Worm (Caenorhabditis elegans) whole organism, young adult: ENCODE measurements around the gene jkk-1.

ENCODE experiments used
- B0336.3 ChIP-seq: fragments of 200-800 bp; sonication (Bioruptor generic); IDR thresholded peaks from 2 replicates; pipeline ENCODE4 v1.3.6; 2022; ENCODE audit warnings: missing genetic modification characterization, missing compliant biosample characterization
- D2030.7 ChIP-seq: fragments of 200-800 bp; sonication (Bioruptor generic); IDR thresholded peaks from 2 replicates; pipeline ENCODE4 v1.3.6; 2022; ENCODE audit warnings: missing genetic modification reagents, missing genetic modification characterization, missing compliant biosample characterization
- F10E7.11 ChIP-seq: sonication (generic microtip); optimal IDR thresholded peaks from 2 replicates; lab custom pipeline; 2017; ENCODE audit warnings: mild to moderate bottlenecking, missing genetic modification characterization, moderate library complexity, missing compliant biosample characterization
- F23B12.7 ChIP-seq: sonication (generic microtip); optimal IDR thresholded peaks from 2 replicates; lab custom pipeline; 2017; ENCODE audit warnings: missing genetic modification characterization, mild to moderate bottlenecking, missing compliant biosample characterization, antibody characterized with exemption, moderate library complexity; ENCODE audit not compliant: insufficient read depth
- F57A8.1 ChIP-seq: fragments of 200-800 bp; sonication (Bioruptor generic); optimal IDR thresholded peaks from 2 replicates; lab custom pipeline; 2018; ENCODE audit warnings: mild to moderate bottlenecking, missing genetic modification characterization, moderate library complexity, missing compliant biosample characterization
- K11D2.4 ChIP-seq: fragments of 200-800 bp; sonication (Bioruptor generic); IDR thresholded peaks from 2 replicates; pipeline ENCODE4 v1.3.6; 2022; ENCODE audit warnings: missing genetic modification reagents, missing genetic modification characterization, missing compliant biosample characterization
- K12H6.12 ChIP-seq: fragments of 200-800 bp; sonication (Bioruptor generic); optimal IDR thresholded peaks from 2 replicates; lab custom pipeline; 2018; ENCODE audit warnings: mild to moderate bottlenecking, missing genetic modification characterization, missing compliant biosample characterization
- Y53G8AR.9 ChIP-seq: fragments of 200-800 bp; sonication (Bioruptor generic); conservative IDR thresholded peaks from 2 replicates; pipeline ENCODE4 v1.3.6; 2022; ENCODE audit warnings: missing genetic modification reagents, missing genetic modification characterization, missing compliant biosample characterization
- ama-1 ChIP-seq, 3 experiments: fragments of 150-350 bp in 1 of 3; sonication (generic microtip) in 2 of 3; optimal IDR thresholded peaks; 2 replicates each; lab custom pipeline; 2014 to 2018; ENCODE audit warnings: missing biosample characterization in 2 of 3, missing genetic modification characterization in 2 of 3, missing genetic modification reagents in 2 of 3
- aptf-3 ChIP-seq: fragments of 200-800 bp; sonication (Bioruptor generic); IDR thresholded peaks from 2 replicates; pipeline ENCODE4 v1.3.6; 2022; ENCODE audit warnings: missing genetic modification characterization, missing compliant biosample characterization
- atf-7 ChIP-seq: sonication (generic microtip); optimal IDR thresholded peaks from 2 replicates; lab custom pipeline; 2017; ENCODE audit warnings: mild to moderate bottlenecking, missing genetic modification characterization, missing compliant biosample characterization
- attf-5 ChIP-seq: fragments of 200-800 bp; sonication (Bioruptor generic); optimal IDR thresholded peaks from 2 replicates; lab custom pipeline; 2018; ENCODE audit warnings: mild to moderate bottlenecking, missing genetic modification characterization, missing compliant biosample characterization
- bed-1 ChIP-seq: fragments of 200-800 bp; sonication (Bioruptor generic); IDR thresholded peaks from 2 replicates; pipeline ENCODE4 v1.3.6; 2022; ENCODE audit warnings: missing genetic modification reagents, missing genetic modification characterization, missing compliant biosample characterization
- bed-2 ChIP-seq: fragments of 200-800 bp; sonication (Bioruptor generic); IDR thresholded peaks from 2 replicates; pipeline ENCODE4 v1.3.6; 2022; ENCODE audit warnings: missing genetic modification reagents, missing genetic modification characterization, missing compliant biosample characterization
- ceh-100 ChIP-seq: fragments of 200-800 bp; sonication (Bioruptor generic); IDR thresholded peaks from 2 replicates; pipeline ENCODE4 v1.3.6; 2022; ENCODE audit warnings: missing genetic modification reagents, missing genetic modification characterization, missing compliant biosample characterization
- ceh-79 ChIP-seq: sonication (generic microtip); optimal IDR thresholded peaks from 2 replicates; lab custom pipeline; 2017; ENCODE audit warnings: mild to moderate bottlenecking, missing genetic modification characterization, missing compliant biosample characterization
- dox-1 ChIP-seq: fragments of 200-800 bp; sonication (Bioruptor generic); IDR thresholded peaks from 2 replicates; pipeline ENCODE4 v1.3.6; 2022; ENCODE audit warnings: missing genetic modification reagents, missing genetic modification characterization, missing compliant biosample characterization
- egrh-3 ChIP-seq: fragments of 200-800 bp; sonication (Bioruptor generic); IDR thresholded peaks from 2 replicates; pipeline ENCODE4 v1.3.6; 2022; ENCODE audit warnings: missing genetic modification reagents, missing genetic modification characterization, missing compliant biosample characterization
- ekl-4 ChIP-seq: fragments of 200-800 bp; sonication (Bioruptor generic); IDR thresholded peaks from 2 replicates; pipeline ENCODE4 v1.3.6; 2022; ENCODE audit warnings: missing genetic modification reagents, missing genetic modification characterization, missing compliant biosample characterization
- ets-4 ChIP-seq: fragments of 200-800 bp; sonication (Bioruptor generic); optimal IDR thresholded peaks from 2 replicates; lab custom pipeline; 2018; ENCODE audit warnings: mild to moderate bottlenecking, missing genetic modification characterization, missing compliant biosample characterization
- him-1 ChIP-seq: sonication (generic microtip); optimal IDR thresholded peaks from 2 replicates; lab custom pipeline; 2016; ENCODE audit warnings: missing genotype, missing genetic modification reagents, missing genetic modification characterization, missing compliant biosample characterization
- hlh-26 ChIP-seq: fragments of 200-800 bp; sonication (Bioruptor generic); conservative IDR thresholded peaks from 2 replicates; pipeline ENCODE4 v1.3.6; 2022; ENCODE audit warnings: missing genetic modification reagents, missing genetic modification characterization, missing compliant biosample characterization
- lag-1 ChIP-seq: fragments of 200-800 bp; sonication (Bioruptor generic); IDR thresholded peaks from 2 replicates; pipeline ENCODE4 v1.3.6; 2022; ENCODE audit warnings: missing genetic modification reagents, missing genetic modification characterization, missing compliant biosample characterization
- let-607 ChIP-seq, 2 experiments: fragments of 200-800 bp in 1 of 2; sonication (Bioruptor generic) in 1 of 2; sonication (generic microtip) in 1 of 2; optimal IDR thresholded peaks; 2 replicates each; lab custom pipeline; 2016 to 2018; ENCODE audit warnings: mild to moderate bottlenecking in 2 of 2, missing compliant biosample characterization in 2 of 2, missing genetic modification characterization in 2 of 2, moderate library complexity in 2 of 2, missing genotype in 1 of 2
- mes-4 ChIP-seq: sonication (generic microtip); optimal IDR thresholded peaks from 2 replicates; lab custom pipeline; 2016; ENCODE audit warnings: missing genotype, missing genetic modification characterization, missing compliant biosample characterization
- nfyb-1 ChIP-seq: fragments of 200-800 bp; sonication (Bioruptor generic); IDR thresholded peaks from 2 replicates; pipeline ENCODE4 v1.3.6; 2022; ENCODE audit warnings: missing genetic modification reagents, missing genetic modification characterization, missing compliant biosample characterization
- nhr-27 ChIP-seq: fragments of 200-800 bp; sonication (Bioruptor generic); optimal IDR thresholded peaks from 2 replicates; lab custom pipeline; 2018; ENCODE audit warnings: mild to moderate bottlenecking, missing genetic modification characterization, moderate library complexity, missing compliant biosample characterization
- nhr-80 ChIP-seq: sonication (generic microtip); optimal IDR thresholded peaks from 2 replicates; lab custom pipeline; 2016; ENCODE audit warnings: missing genetic modification characterization, missing compliant biosample characterization
- pbrm-1 ChIP-seq: fragments of 200-800 bp; sonication (Bioruptor generic); IDR thresholded peaks from 2 replicates; pipeline ENCODE4 v1.3.6; 2022; ENCODE audit warnings: missing genetic modification reagents, missing genetic modification characterization, missing compliant biosample characterization
- rec-8 ChIP-seq, 2 experiments: sonication (generic microtip); optimal IDR thresholded peaks; 2 replicates each; lab custom pipeline; 2016; ENCODE audit warnings: mild to moderate bottlenecking in 2 of 2, missing genetic modification characterization in 2 of 2, missing genetic modification reagents in 2 of 2, missing genotype in 2 of 2, missing biosample characterization in 1 of 2, missing compliant biosample characterization in 1 of 2, moderate library complexity in 1 of 2
- rpc-1 ChIP-seq, 2 experiments: fragments of 150-350 bp in 1 of 2; sonication (generic microtip) in 1 of 2; optimal IDR thresholded peaks; 2 replicates each; lab custom pipeline; 2014 to 2018; ENCODE audit warnings: missing biosample characterization in 1 of 2, missing genetic modification characterization in 1 of 2, missing genetic modification reagents in 1 of 2, missing genotype in 1 of 2
- sdz-38 ChIP-seq: sonication (generic microtip); optimal IDR thresholded peaks from 2 replicates; lab custom pipeline; 2016; ENCODE audit warnings: missing genotype, missing genetic modification characterization, missing compliant biosample characterization
- sea-2 ChIP-seq: fragments of 200-800 bp; sonication (Bioruptor generic); IDR thresholded peaks from 2 replicates; pipeline ENCODE4 v1.3.6; 2022; ENCODE audit warnings: missing genetic modification characterization, missing compliant biosample characterization
- snpc-1.3 ChIP-seq: sonication (generic microtip); optimal IDR thresholded peaks from 2 replicates; lab custom pipeline; 2017; ENCODE audit warnings: missing genetic modification characterization, mild to moderate bottlenecking, missing compliant biosample characterization, antibody characterized with exemption, moderate library complexity, missing genotype, missing genetic modification reagents; ENCODE audit not compliant: insufficient read depth
- snpc-3.4 ChIP-seq: sonication (generic microtip); optimal IDR thresholded peaks from 2 replicates; lab custom pipeline; 2017; ENCODE audit warnings: missing genetic modification characterization, mild to moderate bottlenecking, missing compliant biosample characterization, antibody characterized with exemption, moderate library complexity, missing genotype, missing genetic modification reagents
- snpc-4 ChIP-seq, 5 experiments: fragments of 150-350 bp in 1 of 5; sonication (generic microtip) in 4 of 5; optimal IDR thresholded peaks; 2 replicates each; lab custom pipeline; 2014 to 2018; ENCODE audit warnings: missing genetic modification characterization in 5 of 5, missing biosample characterization in 3 of 5, antibody characterized with exemption in 2 of 5, mild to moderate bottlenecking in 2 of 5, missing compliant biosample characterization in 2 of 5, missing genotype in 2 of 5, moderate library complexity in 2 of 5, missing genetic modification reagents in 1 of 5
- tbx-9 ChIP-seq: sonication (generic microtip); optimal IDR thresholded peaks from 2 replicates; lab custom pipeline; 2016; ENCODE audit warnings: borderline replicate concordance, missing genetic modification characterization, inconsistent platforms, missing compliant biosample characterization
- zim-3 ChIP-seq: sonication (generic microtip); optimal IDR thresholded peaks from 2 replicates; lab custom pipeline; 2017; ENCODE audit warnings: mild to moderate bottlenecking, missing genetic modification characterization, moderate library complexity, missing compliant biosample characterization
- ztf-25 ChIP-seq: fragments of 200-800 bp; sonication (Bioruptor generic); IDR thresholded peaks from 2 replicates; pipeline ENCODE4 v1.3.6; 2022; ENCODE audit warnings: missing genetic modification reagents, missing genetic modification characterization, missing compliant biosample characterization
- ztf-28 ChIP-seq: fragments of 200-800 bp; sonication (Bioruptor generic); IDR thresholded peaks from 2 replicates; pipeline ENCODE4 v1.3.6; 2022; ENCODE audit warnings: missing genetic modification reagents, missing genetic modification characterization, missing compliant biosample characterization

Gene jkk-1

DNA sequence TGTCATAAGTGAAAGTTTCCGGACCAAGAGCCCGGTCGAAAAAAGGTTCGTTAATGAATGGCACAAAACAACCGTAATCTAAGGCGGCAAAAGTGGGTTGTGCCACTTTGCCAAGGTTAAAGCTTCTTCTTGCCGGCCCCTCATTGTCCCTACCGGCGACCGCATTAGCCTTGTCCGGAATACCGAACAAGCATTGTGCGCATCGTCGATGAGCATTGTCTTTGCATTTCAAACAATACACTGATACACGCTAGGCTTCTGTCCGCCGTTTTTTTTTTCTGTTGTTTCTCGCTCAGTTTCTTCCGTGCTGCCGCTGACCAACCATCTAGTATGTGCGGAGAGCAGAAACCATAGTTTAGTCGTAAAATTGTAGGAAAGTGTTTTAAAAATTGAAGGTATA lies 29.0 kb downstream of the jkk-1 start, which contains the start of gene C03F11.2:
Gene C03F11.2 (minus strand): TSS at position 101 of the 400 bp plus-strand sequence.
- TF ChIP-seq snpc-1.3 (tag; lab: Kevin White, UChicago) (no peak), F10E7.11 (tag; lab: Kevin White, UChicago) (no peak), pbrm-1 (no peak), nhr-80 (peak; percentile 38)

DNA sequence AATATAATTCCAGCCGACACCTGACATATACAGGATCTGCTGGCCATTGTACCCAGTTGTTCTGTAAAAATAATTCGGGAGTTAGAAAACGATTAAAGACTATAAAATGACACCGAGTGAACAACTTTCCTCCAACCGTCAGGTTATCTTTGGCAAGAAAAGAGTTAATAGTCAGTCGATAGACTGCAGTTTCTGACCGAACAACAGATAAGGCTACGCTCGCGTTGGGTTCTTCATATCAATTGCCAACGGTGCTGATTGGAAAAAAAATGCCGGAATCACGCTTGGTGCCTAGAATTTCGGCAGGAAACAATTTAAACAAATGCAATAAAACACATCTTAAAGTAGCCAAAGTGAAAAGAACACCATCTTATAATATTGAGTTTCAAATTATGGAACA lies 32.3 kb downstream of the jkk-1 start, which contains the start of gene scav-1:
Gene scav-1 (minus strand): TSS at position 61 of the 400 bp plus-strand sequence.
- TF ChIP-seq dox-1 (GFP tag; lab: Robert Waterston, UW) (peak; percentile 41; the same call in 1 of the 2 replicates), K11D2.4 (no peak), ets-4 (GFP tag; lab: Kevin White, UChicago) (peak; percentile 51), nfyb-1 (no peak), F23B12.7 (tag; lab: Kevin White, UChicago) (peak; percentile 7), nhr-80 (peak; percentile 95), ztf-25 (GFP tag; lab: Robert Waterston, UW) (no peak), let-607 (tag; optimal IDR thresholded peaks at IDR 0.05; lab: Kevin White, UChicago) (peak; percentile 57 to 85), K12H6.12 (tag; lab: Kevin White, UChicago) (no peak)

DNA sequence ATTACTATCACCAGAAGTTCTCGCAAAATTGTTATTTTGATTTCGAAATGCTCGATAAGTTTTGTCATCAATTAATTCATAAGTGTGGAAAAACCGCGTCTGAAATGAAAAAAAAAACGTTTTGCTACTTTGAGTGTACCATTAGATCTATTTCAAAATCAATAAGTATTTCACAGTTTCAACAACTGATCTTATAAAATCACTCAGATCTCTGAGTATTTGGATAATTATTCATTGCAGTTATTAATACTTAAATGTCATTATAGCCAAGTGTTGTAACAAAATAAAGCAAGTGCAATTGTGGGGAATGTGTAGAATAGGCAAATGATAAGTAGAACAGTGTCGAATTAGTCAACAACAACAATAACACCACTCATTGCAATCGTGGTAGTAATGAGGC lies 38.1 kb downstream of the jkk-1 start, which contains the start of gene C03F11.4:
Gene C03F11.4 (minus strand): TSS at position 101 of the 400 bp plus-strand sequence.
- no peak for TF ChIP-seq sdz-38 (tag; lab: Kevin White, UChicago)
- no peak for TF ChIP-seq hlh-26 (GFP tag; lab: Robert Waterston, UW)
- no peak for TF ChIP-seq snpc-3.4 (tag; lab: Kevin White, UChicago)
- TF ChIP-seq ztf-28 (GFP tag; lab: Robert Waterston, UW), result no peak
- no peak for TF ChIP-seq B0336.3 (GFP tag; lab: Robert Waterston, UW)

ce11 chrX:5407271-5407670 lies 39.0 kb downstream of the jkk-1 start:
- TF ChIP-seq aptf-3 (GFP tag; lab: Robert Waterston, UW), result 0 out of 2 replicates have a peak, but pooled peaks have one; percentile 48
- peak; percentile 10 for TF ChIP-seq F23B12.7 (tag; lab: Kevin White, UChicago)
- no peak for TF ChIP-seq ceh-100
- peak; percentile 28 for TF ChIP-seq snpc-4 (GFP tag; optimal IDR thresholded peaks at IDR 0.05; lab: Kevin White, UChicago)
- TF ChIP-seq snpc-4 (tag; optimal IDR thresholded peaks at IDR 0.05; lab: Kevin White, UChicago), result peak in 2 of 4 experiments; percentile 41 to 68
- no peak for TF ChIP-seq tbx-9 (tag; lab: Kevin White, UChicago)
- TF ChIP-seq nhr-80, result no peak
- TF ChIP-seq ceh-79 (tag; lab: Kevin White, UChicago), result no peak
- no peak for TF ChIP-seq nhr-27 (tag; lab: Kevin White, UChicago)
- TF ChIP-seq atf-7, result peak; percentile 7
- peak; percentile 47 for TF ChIP-seq snpc-3.4 (tag; lab: Kevin White, UChicago)
- peak; percentile 80 for TF ChIP-seq rpc-1 (optimal IDR thresholded peaks at IDR 0.05; lab: Kevin White, UChicago)
- TF ChIP-seq rpc-1 (tag; optimal IDR thresholded peaks at IDR 0.05; lab: Kevin White, UChicago), result peak; percentile 89
- peak; percentile 1 to 35 for TF ChIP-seq rec-8 (tag; optimal IDR thresholded peaks at IDR 0.05; lab: Kevin White, UChicago)
- TF ChIP-seq bed-1 (GFP tag; lab: Robert Waterston, UW), result no peak
- TF ChIP-seq ztf-25 (GFP tag; lab: Robert Waterston, UW), result 0 out of 2 replicates have a peak, but pooled peaks have one; percentile 51
- no peak for TF ChIP-seq lag-1
- TF ChIP-seq him-1 (tag; lab: Kevin White, UChicago), result peak; percentile 92
- no peak for TF ChIP-seq F57A8.1 (GFP tag; lab: Kevin White, UChicago)
- TF ChIP-seq ekl-4 (GFP tag; lab: Robert Waterston, UW), result no peak
- TF ChIP-seq dox-1 (GFP tag; lab: Robert Waterston, UW), result 0 out of 2 replicates have a peak, but pooled peaks have one; percentile 51
- no peak for TF ChIP-seq zim-3
- no peak for TF ChIP-seq ama-1 (optimal IDR thresholded peaks at IDR 0.05; lab: Kevin White, UChicago)
- TF ChIP-seq ama-1 (GFP tag; optimal IDR thresholded peaks at IDR 0.05; lab: Kevin White, UChicago), result no peak
- TF ChIP-seq mes-4 (tag; lab: Kevin White, UChicago), result peak; percentile 32
- no peak for TF ChIP-seq Y53G8AR.9 (GFP tag; lab: Robert Waterston, UW)
- TF ChIP-seq sea-2 (GFP tag; lab: Robert Waterston, UW), result no peak
- TF ChIP-seq egrh-3 (GFP tag; lab: Robert Waterston, UW), result 0 out of 2 replicates have a peak, but pooled peaks have one; percentile 17
- TF ChIP-seq D2030.7, result peak; percentile 54
- TF ChIP-seq attf-5 (GFP tag; lab: Kevin White, UChicago), result no peak
- no peak for TF ChIP-seq bed-2
